Worm (Caenorhabditis elegans): Measurements from ENCODE around the gene che-10.

che-10 gene

DNA sequence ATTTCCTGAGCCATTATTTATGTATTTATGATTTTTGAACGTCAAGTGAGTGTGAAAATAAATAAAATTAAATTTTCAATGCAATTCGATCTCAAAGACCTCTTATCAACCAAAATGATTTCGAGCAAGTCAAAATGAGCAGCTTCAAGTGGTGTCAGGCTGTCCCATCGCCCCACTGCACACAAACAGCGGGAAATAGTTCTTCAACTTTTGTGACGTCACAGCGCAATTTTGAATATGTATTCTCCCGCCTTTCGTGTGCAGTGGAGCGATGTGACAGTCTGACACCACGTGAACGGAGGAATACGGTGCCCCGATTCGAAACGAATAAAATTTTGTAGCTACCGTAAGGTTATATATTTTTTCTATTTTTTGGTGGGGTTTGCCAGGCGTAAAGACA lies 35.5 kb upstream of the che-10 start:
- TF ChIP-seq ets-7 (tag; optimal IDR thresholded peaks at IDR 0.05) (no peak), scrt-1 (GFP tag; IDR thresholded peaks at IDR 0.05) (no peak), tra-4 (tag; optimal IDR thresholded peaks at IDR 0.05) (no peak), F13C5.2 (tag; optimal IDR thresholded peaks at IDR 0.05) (no peak), tbx-11 (GFP tag; IDR thresholded peaks at IDR 0.05) (no peak), pes-1 (GFP tag; IDR thresholded peaks at IDR 0.05) (no peak), hmg-4 (GFP tag; optimal IDR thresholded peaks at IDR 0.05) (no peak), sea-1 (GFP tag; conservative IDR thresholded peaks at IDR 0.05) (no peak), hmbx-1 (tag; optimal IDR thresholded peaks at IDR 0.05) (no peak), flt-1 (GFP tag; IDR thresholded peaks at IDR 0.05) (no peak)

DNA sequence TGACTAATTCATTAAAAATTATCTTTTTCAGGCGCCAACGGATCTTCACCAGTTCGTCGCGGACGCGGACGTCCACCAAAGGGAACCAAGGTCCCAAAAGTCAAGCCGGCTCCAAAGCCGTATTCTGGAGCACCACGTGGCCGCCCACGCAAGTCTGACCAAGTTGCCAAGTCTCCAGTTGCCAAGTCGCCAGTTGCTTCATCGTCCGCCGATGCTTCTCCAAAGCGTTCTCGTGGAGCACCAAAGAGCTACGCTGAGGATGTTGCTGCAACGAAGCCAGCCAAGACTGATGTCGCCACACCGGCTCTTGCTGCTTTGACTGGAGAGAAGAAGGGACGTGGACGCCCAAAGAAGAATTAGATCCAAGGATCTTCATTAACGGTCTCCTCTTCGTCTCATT lies 35.1 kb upstream of the che-10 start:
- no peak for TF ChIP-seq aly-1 (tag; optimal IDR thresholded peaks at IDR 0.05)
- TF ChIP-seq ama-1 (optimal IDR thresholded peaks at IDR 0.05) = no peak
- TF ChIP-seq hnd-1 (tag; optimal IDR thresholded peaks at IDR 0.05) = no peak
- no peak for TF ChIP-seq pes-1 (GFP tag; IDR thresholded peaks at IDR 0.05)
- TF ChIP-seq F13C5.2 (tag; optimal IDR thresholded peaks at IDR 0.05) = no peak
- TF ChIP-seq hmbx-1 (tag; optimal IDR thresholded peaks at IDR 0.05) = no peak
- no peak for TF ChIP-seq sea-1 (GFP tag; conservative IDR thresholded peaks at IDR 0.05)
- no peak for TF ChIP-seq ceh-36 (tag; optimal IDR thresholded peaks at IDR 0.05)
- no peak for TF ChIP-seq ets-7 (tag; optimal IDR thresholded peaks at IDR 0.05)

DNA sequence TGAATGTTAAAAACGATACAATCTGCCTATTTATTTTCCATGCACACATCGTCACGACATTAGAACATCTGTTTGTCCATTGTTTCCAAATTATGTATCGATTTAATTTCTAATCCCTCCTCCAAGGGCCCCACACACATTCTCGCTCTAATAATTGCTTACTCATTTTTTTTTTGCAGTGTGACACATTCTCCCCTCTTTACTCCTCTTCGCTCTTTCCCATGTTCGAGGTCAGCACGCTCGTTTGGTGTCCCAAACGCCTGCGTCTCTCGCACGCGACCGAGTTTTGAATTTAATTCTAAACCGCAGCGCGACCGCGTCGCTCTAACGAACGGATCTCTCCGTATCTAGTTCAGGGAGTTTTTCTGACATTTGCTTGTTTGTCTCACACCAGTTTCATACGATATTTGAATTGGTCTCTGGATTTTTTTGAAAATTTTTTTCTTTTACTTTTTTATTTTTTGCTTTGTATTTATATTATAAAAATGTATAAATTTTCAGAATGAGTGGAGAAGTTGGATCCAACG lies 34.5 kb upstream of the che-10 start, which contains the start of the genes clec-140 and hmg-11:
Gene clec-140 (plus strand): TSS at position 477 of the 527 bp plus-strand sequence.
Gene hmg-11 (plus strand): TSS at position 502 of the 527 bp plus-strand sequence.
- no peak for TF ChIP-seq scrt-1 (GFP tag; IDR thresholded peaks at IDR 0.05)
- peak; percentile 49 for TF ChIP-seq F13C5.2 (tag; optimal IDR thresholded peaks at IDR 0.05)
- TF ChIP-seq hmg-4 (GFP tag; optimal IDR thresholded peaks at IDR 0.05) = peak; percentile 25
- TF ChIP-seq tbx-37 (GFP tag; conservative IDR thresholded peaks at IDR 0.05) = no peak

DNA sequence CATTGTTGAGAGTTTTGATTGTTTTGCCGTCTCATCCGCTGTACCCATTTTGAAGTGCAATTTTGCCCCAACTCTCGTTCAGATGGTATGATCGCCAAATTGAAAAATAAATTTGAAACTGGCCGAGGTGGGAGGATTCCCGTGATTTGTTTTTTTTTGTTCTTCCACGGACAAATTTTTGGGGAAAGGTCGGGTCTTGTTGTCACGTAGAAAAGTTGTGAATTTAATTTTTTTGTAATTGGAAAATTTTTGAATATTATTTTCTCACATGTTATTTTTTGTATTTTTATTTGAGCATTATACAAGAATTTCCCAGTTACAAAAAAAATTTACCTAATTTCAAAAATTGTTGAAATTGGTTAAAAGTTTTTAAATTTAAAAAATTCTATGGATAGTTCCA lies 33.6 kb upstream of the che-10 start, which contains the start of gene T05A7.6:
Gene T05A7.6 (minus strand): TSS at position 101 of the 400 bp plus-strand sequence.
- TF ChIP-seq hnd-1 (tag; optimal IDR thresholded peaks at IDR 0.05) = no peak

DNA sequence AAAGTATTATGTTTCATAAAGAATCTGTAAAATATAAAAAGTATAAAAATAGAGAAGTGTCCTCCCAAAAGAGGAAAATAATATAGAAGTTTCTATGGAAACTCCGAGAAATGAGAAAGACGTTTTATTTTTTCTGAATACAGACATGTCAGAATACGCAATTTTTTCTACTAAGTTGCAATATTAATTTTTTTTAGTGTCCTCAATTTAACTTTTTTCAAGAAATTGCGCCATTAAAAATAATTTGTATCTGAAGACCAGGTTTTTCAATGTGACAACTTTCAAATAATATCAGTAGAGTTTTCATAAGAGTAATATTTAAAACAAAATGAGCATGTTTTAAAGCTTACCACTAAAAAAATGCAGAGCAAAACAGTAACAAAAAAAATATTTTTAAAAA lies 29.4 kb upstream of the che-10 start, which contains the start of gene fut-5:
Gene fut-5 (minus strand): TSS at position 101 of the 400 bp plus-strand sequence.
- TF ChIP-seq hmg-4 (GFP tag; optimal IDR thresholded peaks at IDR 0.05) (no peak), ceh-13 (GFP tag; optimal IDR thresholded peaks at IDR 0.05) (no peak), sea-1 (GFP tag; conservative IDR thresholded peaks at IDR 0.05) (no peak), scrt-1 (GFP tag; IDR thresholded peaks at IDR 0.05) (no peak), hnd-1 (tag; optimal IDR thresholded peaks at IDR 0.05) (no peak), pes-1 (GFP tag; IDR thresholded peaks at IDR 0.05) (no peak), ama-1 (optimal IDR thresholded peaks at IDR 0.05) (no peak), hmbx-1 (tag; optimal IDR thresholded peaks at IDR 0.05) (no peak), F13C5.2 (tag; optimal IDR thresholded peaks at IDR 0.05) (no peak), B0310.2 (tag; optimal IDR thresholded peaks at IDR 0.05) (no peak), aly-1 (tag; optimal IDR thresholded peaks at IDR 0.05) (no peak), ets-7 (tag; optimal IDR thresholded peaks at IDR 0.05) (no peak), tbx-11 (GFP tag; IDR thresholded peaks at IDR 0.05) (no peak), tra-4 (tag; optimal IDR thresholded peaks at IDR 0.05) (no peak), tbx-37 (GFP tag; conservative IDR thresholded peaks at IDR 0.05) (no peak), ceh-36 (tag; optimal IDR thresholded peaks at IDR 0.05) (no peak), flt-1 (GFP tag; IDR thresholded peaks at IDR 0.05) (no peak)

DNA sequence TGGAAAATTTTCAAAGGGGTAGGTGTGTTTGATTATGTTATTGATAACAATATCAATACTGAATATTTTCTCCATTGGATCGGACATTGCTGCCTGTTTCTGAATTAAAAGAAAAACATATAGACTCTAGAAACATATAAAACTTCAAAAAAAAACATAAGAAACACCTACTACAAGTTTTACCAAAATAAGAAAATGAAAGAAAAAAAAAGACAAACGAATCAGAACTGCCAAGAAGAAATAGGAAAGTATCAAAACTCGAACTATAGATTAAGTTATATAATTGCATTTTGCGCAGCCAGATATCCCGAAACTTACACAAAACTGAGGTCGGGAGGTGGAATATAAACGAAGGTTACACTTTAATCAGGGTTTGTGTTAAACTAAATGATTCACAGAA lies 27.2 kb upstream of the che-10 start, which contains the start of gene T05A7.11:
Gene T05A7.11 (minus strand): TSS at position 101 of the 400 bp plus-strand sequence.
- TF ChIP-seq tbx-11 (GFP tag; IDR thresholded peaks at IDR 0.05) = no peak
- TF ChIP-seq hnd-1 (tag; optimal IDR thresholded peaks at IDR 0.05) = no peak
- TF ChIP-seq ama-1 (optimal IDR thresholded peaks at IDR 0.05) = no peak
- TF ChIP-seq ceh-13 (GFP tag; optimal IDR thresholded peaks at IDR 0.05) = no peak
- no peak for TF ChIP-seq sea-1 (GFP tag; conservative IDR thresholded peaks at IDR 0.05)
- no peak for TF ChIP-seq tra-4 (tag; optimal IDR thresholded peaks at IDR 0.05)
- no peak for TF ChIP-seq scrt-1 (GFP tag; IDR thresholded peaks at IDR 0.05)
- TF ChIP-seq flt-1 (GFP tag; IDR thresholded peaks at IDR 0.05) = no peak

DNA sequence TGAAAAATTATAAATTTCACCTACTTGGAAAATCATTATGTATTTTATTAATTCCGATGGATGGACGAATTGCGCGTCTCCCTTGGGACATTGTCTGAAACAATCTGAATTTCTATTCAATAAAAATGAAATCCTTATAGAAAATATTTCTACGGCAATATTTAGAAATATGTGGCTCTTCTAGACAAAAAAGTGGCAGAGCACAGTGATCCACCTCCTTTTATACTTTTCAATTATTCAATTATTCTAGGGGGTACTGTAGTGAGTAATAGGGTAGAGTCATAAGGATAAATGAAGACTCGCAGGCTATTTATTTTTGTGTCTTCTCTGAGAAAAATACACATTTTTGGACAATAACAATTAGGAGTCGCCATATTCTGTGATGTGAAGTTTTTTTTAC lies 25.0 kb upstream of the che-10 start, which contains the start of gene T05A7.12:
Gene T05A7.12 (minus strand): TSS at position 101 of the 400 bp plus-strand sequence.
- TF ChIP-seq scrt-1 (GFP tag; IDR thresholded peaks at IDR 0.05) (no peak), aly-1 (tag; optimal IDR thresholded peaks at IDR 0.05) (no peak), tbx-37 (GFP tag; conservative IDR thresholded peaks at IDR 0.05) (no peak), flt-1 (GFP tag; IDR thresholded peaks at IDR 0.05) (no peak), tra-4 (tag; optimal IDR thresholded peaks at IDR 0.05) (no peak), sea-1 (GFP tag; conservative IDR thresholded peaks at IDR 0.05) (no peak), F13C5.2 (tag; optimal IDR thresholded peaks at IDR 0.05) (no peak), ama-1 (optimal IDR thresholded peaks at IDR 0.05) (no peak), ceh-13 (GFP tag; optimal IDR thresholded peaks at IDR 0.05) (no peak), pes-1 (GFP tag; IDR thresholded peaks at IDR 0.05) (no peak), hmg-4 (GFP tag; optimal IDR thresholded peaks at IDR 0.05) (no peak), ceh-36 (tag; optimal IDR thresholded peaks at IDR 0.05) (no peak), B0310.2 (tag; optimal IDR thresholded peaks at IDR 0.05) (no peak), hnd-1 (tag; optimal IDR thresholded peaks at IDR 0.05) (no peak)

DNA sequence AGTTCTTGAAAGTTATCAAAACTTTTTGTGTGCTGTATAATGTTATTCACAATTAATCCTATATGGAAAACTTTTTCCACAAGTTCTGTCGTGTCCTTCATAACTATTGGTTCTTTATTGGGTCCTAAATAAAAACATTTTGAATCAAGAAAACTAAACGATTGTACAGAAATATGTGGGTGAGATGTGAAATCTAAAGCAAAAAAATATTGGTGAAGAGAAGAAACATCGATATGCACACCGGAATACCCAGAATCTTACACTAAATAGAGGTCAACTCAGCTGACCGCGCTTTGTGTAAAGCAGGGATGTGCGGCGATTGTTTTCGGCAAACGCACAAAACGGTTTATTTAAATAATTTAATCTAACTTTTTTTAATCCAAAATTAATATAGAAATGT lies 23.1 kb upstream of the che-10 start, which contains the start of gene T05A7.13:
Gene T05A7.13 (minus strand): TSS at position 101 of the 400 bp plus-strand sequence.
- TF ChIP-seq tra-4 (tag; optimal IDR thresholded peaks at IDR 0.05) (no peak), ceh-13 (GFP tag; optimal IDR thresholded peaks at IDR 0.05) (no peak), hmbx-1 (tag; optimal IDR thresholded peaks at IDR 0.05) (no peak), aly-1 (tag; optimal IDR thresholded peaks at IDR 0.05) (no peak), sea-1 (GFP tag; conservative IDR thresholded peaks at IDR 0.05) (no peak), flt-1 (GFP tag; IDR thresholded peaks at IDR 0.05) (no peak)
